Worm (Caenorhabditis elegans) whole organism, young adult: ENCODE results near the gene irld-32.
A peak's percentile ranks its signal among the peaks of the same experiment; 100 is the strongest.
"Not testable (repeated sequence)": the region's sequence is repeated elsewhere in the genome, so short reads cannot be mapped to it uniquely, and the experiment has no call there.

Experiments
- B0019.2 ChIP-seq: fragments of 200-800 bp; sonication (Bioruptor generic); conservative IDR thresholded peaks from 2 replicates; pipeline ENCODE4 v1.3.6; 2022; ENCODE audit warnings: missing genetic modification reagents, missing genetic modification characterization, missing compliant biosample characterization
- B0035.1 ChIP-seq: sonication (generic microtip); optimal IDR thresholded peaks from 2 replicates; lab custom pipeline; 2016; ENCODE audit warnings: missing genetic modification characterization, mild to moderate bottlenecking, missing compliant biosample characterization, missing genotype, missing genetic modification reagents
- F37B4.10 ChIP-seq: fragments of 200-800 bp; sonication (Bioruptor generic); IDR thresholded peaks from 2 replicates; pipeline ENCODE4 v1.3.6; 2022; ENCODE audit warnings: missing genetic modification characterization, missing compliant biosample characterization
- F52B5.7 ChIP-seq: sonication (generic microtip); optimal IDR thresholded peaks from 2 replicates; lab custom pipeline; 2016; ENCODE audit warnings: mild to moderate bottlenecking, missing genetic modification characterization, missing compliant biosample characterization
- akir-1 ChIP-seq: fragments of 200-800 bp; sonication (Bioruptor generic); optimal IDR thresholded peaks from 2 replicates; lab custom pipeline; 2018; ENCODE audit warnings: mild to moderate bottlenecking, missing genetic modification characterization, moderate library complexity, missing compliant biosample characterization
- atf-7 ChIP-seq: sonication (generic microtip); optimal IDR thresholded peaks from 2 replicates; lab custom pipeline; 2017; ENCODE audit warnings: mild to moderate bottlenecking, missing genetic modification characterization, missing compliant biosample characterization
- bed-1 ChIP-seq: fragments of 200-800 bp; sonication (Bioruptor generic); IDR thresholded peaks from 2 replicates; pipeline ENCODE4 v1.3.6; 2022; ENCODE audit warnings: missing genetic modification reagents, missing genetic modification characterization, missing compliant biosample characterization
- bed-2 ChIP-seq: fragments of 200-800 bp; sonication (Bioruptor generic); IDR thresholded peaks from 2 replicates; pipeline ENCODE4 v1.3.6; 2022; ENCODE audit warnings: missing genetic modification reagents, missing genetic modification characterization, missing compliant biosample characterization
- cebp-1 ChIP-seq, 2 experiments: fragments of 200-800 bp in 1 of 2; sonication (Bioruptor generic) in 1 of 2; sonication (generic microtip) in 1 of 2; IDR thresholded peaks in 1 of 2; optimal IDR thresholded peaks in 1 of 2; 2 replicates each; pipeline versions ENCODE4 v1.3.6 to Lab custom; 2017 to 2022; ENCODE audit warnings: missing compliant biosample characterization in 2 of 2, missing genetic modification characterization in 2 of 2, mild to moderate bottlenecking in 1 of 2, missing genetic modification reagents in 1 of 2, moderate library complexity in 1 of 2
- chd-7 ChIP-seq: sonication (generic microtip); optimal IDR thresholded peaks from 2 replicates; lab custom pipeline; 2016; ENCODE audit warnings: mild to moderate bottlenecking, missing genetic modification characterization, moderate library complexity, missing compliant biosample characterization
- dox-1 ChIP-seq: fragments of 200-800 bp; sonication (Bioruptor generic); IDR thresholded peaks from 2 replicates; pipeline ENCODE4 v1.3.6; 2022; ENCODE audit warnings: missing genetic modification reagents, missing genetic modification characterization, missing compliant biosample characterization
- gei-17 ChIP-seq: fragments of 200-800 bp; sonication (Bioruptor generic); optimal IDR thresholded peaks from 2 replicates; lab custom pipeline; 2018; ENCODE audit warnings: mild to moderate bottlenecking, missing genetic modification characterization, missing compliant biosample characterization
- hlh-12 ChIP-seq: sonication (generic microtip); optimal IDR thresholded peaks from 2 replicates; lab custom pipeline; 2016; ENCODE audit warnings: missing genetic modification characterization, missing compliant biosample characterization
- hrde-1 ChIP-seq: sonication (generic microtip); optimal IDR thresholded peaks from 2 replicates; lab custom pipeline; 2016; ENCODE audit warnings: missing genetic modification characterization, mild to moderate bottlenecking, missing compliant biosample characterization, moderate library complexity, missing genotype, missing genetic modification reagents, borderline replicate concordance
- lsl-1 ChIP-seq: fragments of 200-800 bp; sonication (Bioruptor generic); optimal IDR thresholded peaks from 2 replicates; lab custom pipeline; 2018; ENCODE audit warnings: mild to moderate bottlenecking, missing genetic modification characterization, moderate library complexity, missing compliant biosample characterization
- madf-6 ChIP-seq: fragments of 200-800 bp; sonication (Bioruptor generic); IDR thresholded peaks from 2 replicates; pipeline ENCODE4 v1.3.6; 2022; ENCODE audit warnings: missing genetic modification reagents, missing genetic modification characterization, missing compliant biosample characterization
- madf-8 ChIP-seq: fragments of 200-800 bp; sonication (Bioruptor generic); conservative IDR thresholded peaks from 2 replicates; pipeline ENCODE4 v1.3.6; 2022; ENCODE audit warnings: missing genetic modification reagents, missing genetic modification characterization, missing compliant biosample characterization
- mcd-1 ChIP-seq: fragments of 200-800 bp; sonication (Bioruptor generic); IDR thresholded peaks from 2 replicates; pipeline ENCODE4 v1.3.6; 2022; ENCODE audit warnings: missing genetic modification reagents, missing genetic modification characterization, missing compliant biosample characterization
- mel-28 ChIP-seq: sonication (generic microtip); optimal IDR thresholded peaks from 2 replicates; lab custom pipeline; 2016; ENCODE audit warnings: borderline replicate concordance, mild to moderate bottlenecking, missing genetic modification characterization, missing compliant biosample characterization
- mxl-1 ChIP-seq: sonication (generic microtip); optimal IDR thresholded peaks from 2 replicates; lab custom pipeline; 2016; ENCODE audit warnings: missing genetic modification characterization, missing compliant biosample characterization
- nhr-120 ChIP-seq: fragments of 200-800 bp; sonication (Bioruptor generic); IDR thresholded peaks from 2 replicates; pipeline ENCODE4 v1.3.6; 2022; ENCODE audit warnings: missing genetic modification characterization, missing compliant biosample characterization
- nhr-179 ChIP-seq: sonication (generic microtip); optimal IDR thresholded peaks from 2 replicates; lab custom pipeline; 2016; ENCODE audit warnings: mild to moderate bottlenecking, missing genetic modification characterization, missing compliant biosample characterization
- nhr-80 ChIP-seq: sonication (generic microtip); optimal IDR thresholded peaks from 2 replicates; lab custom pipeline; 2016; ENCODE audit warnings: missing genetic modification characterization, missing compliant biosample characterization
- pbrm-1 ChIP-seq: fragments of 200-800 bp; sonication (Bioruptor generic); IDR thresholded peaks from 2 replicates; pipeline ENCODE4 v1.3.6; 2022; ENCODE audit warnings: missing genetic modification reagents, missing genetic modification characterization, missing compliant biosample characterization
- repo-1 ChIP-seq: sonication (generic microtip); optimal IDR thresholded peaks from 2 replicates; lab custom pipeline; 2017; ENCODE audit warnings: mild to moderate bottlenecking, missing genetic modification characterization, missing compliant biosample characterization
- sea-2 ChIP-seq: fragments of 200-800 bp; sonication (Bioruptor generic); IDR thresholded peaks from 2 replicates; pipeline ENCODE4 v1.3.6; 2022; ENCODE audit warnings: missing genetic modification characterization, missing compliant biosample characterization
- snpc-3.4 ChIP-seq: sonication (generic microtip); optimal IDR thresholded peaks from 2 replicates; lab custom pipeline; 2017; ENCODE audit warnings: missing genetic modification characterization, mild to moderate bottlenecking, missing compliant biosample characterization, antibody characterized with exemption, moderate library complexity, missing genotype, missing genetic modification reagents
- sptf-2 ChIP-seq: fragments of 200-800 bp; sonication (Bioruptor generic); optimal IDR thresholded peaks from 2 replicates; lab custom pipeline; 2018; ENCODE audit warnings: mild to moderate bottlenecking, missing genetic modification characterization, missing compliant biosample characterization
- zim-3 ChIP-seq: sonication (generic microtip); optimal IDR thresholded peaks from 2 replicates; lab custom pipeline; 2017; ENCODE audit warnings: mild to moderate bottlenecking, missing genetic modification characterization, moderate library complexity, missing compliant biosample characterization
- ztf-22 ChIP-seq: fragments of 200-800 bp; sonication (Bioruptor generic); optimal IDR thresholded peaks from 2 replicates; lab custom pipeline; 2018; ENCODE audit warnings: mild to moderate bottlenecking, missing genetic modification characterization, moderate library complexity, missing compliant biosample characterization

Gene irld-32

DNA sequence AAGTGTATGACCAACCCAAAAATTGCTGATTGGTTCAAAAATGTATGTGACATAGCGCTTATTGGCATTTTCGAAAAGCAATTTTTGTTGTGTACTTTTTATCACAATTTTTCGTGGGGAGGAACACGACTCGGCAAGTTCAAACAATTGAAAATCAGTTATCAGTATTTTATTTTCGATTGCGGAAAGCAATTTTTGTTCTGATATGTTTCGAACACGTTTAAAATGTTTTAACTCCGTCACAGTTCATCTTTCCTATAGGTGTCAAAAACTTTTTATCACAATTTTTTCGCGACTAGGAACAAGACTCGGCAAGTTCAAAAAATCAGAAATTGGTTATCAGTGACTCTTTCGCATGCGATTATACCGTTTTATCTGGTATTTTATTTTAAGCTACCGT is 23.5 kb upstream of the irld-32 start (continued):
- peak; percentile 82 for TF ChIP-seq atf-7 (tag; lab: Kevin White, UChicago)
- TF ChIP-seq mcd-1 (GFP tag; lab: Robert Waterston, UW): no peak
- TF ChIP-seq, all 124 proteins: peak for 13

- not testable (repeated sequence) for TF ChIP-seq mxl-1; madf-6 (GFP tag; lab: Robert Waterston, UW); pbrm-1
Observed at ce11 chrV:2321001-2321400, 10.7 kb upstream of the irld-32 start, which contains the start of gene Y19D10B.6. Gene Y19D10B.6, minus strand, starts transcription at chrV:2321101.

DNA sequence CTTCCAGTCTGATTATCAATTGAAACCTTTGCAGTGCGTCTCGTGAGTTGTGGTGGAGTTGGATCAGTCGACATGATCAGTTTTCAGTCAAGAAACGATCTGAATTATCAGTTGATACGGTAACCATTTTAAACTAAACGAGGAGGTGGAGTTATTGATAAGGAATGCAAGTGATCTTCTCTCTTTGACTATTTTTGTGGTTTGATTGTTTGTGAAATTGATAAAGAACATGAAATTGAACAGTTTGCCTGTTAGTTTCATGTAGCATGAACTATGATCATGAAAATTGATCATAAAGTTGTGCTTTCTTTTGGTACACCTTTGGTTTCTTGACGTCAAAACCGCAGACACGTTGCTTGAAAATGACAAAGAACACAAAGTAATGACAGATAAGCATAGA is 9.2 kb upstream of the irld-32 start, which contains the start of gene pud-1.2:
Gene pud-1.2 (minus strand): TSS at position 101 of the 400 bp plus-strand sequence.
- TF ChIP-seq lsl-1; ztf-22 (GFP tag; lab: Kevin White, UChicago); mxl-1: not testable (repeated sequence)

- TF ChIP-seq B0035.1 (tag; lab: Kevin White, UChicago) (no peak), nhr-120 (no peak), dox-1 (GFP tag; lab: Robert Waterston, UW) (0 out of 2 replicates have a peak, but pooled peaks have one; percentile 12), chd-7 (tag; lab: Kevin White, UChicago) (no peak), sea-2 (GFP tag; lab: Robert Waterston, UW) (no peak), nhr-80 (tag; lab: Kevin White, UChicago) (peak; percentile 85)
- TF ChIP-seq, all 124 proteins: peak for 2
Observed at ce11 chrV:2324260-2324659, 7.5 kb upstream of the irld-32 start.

DNA sequence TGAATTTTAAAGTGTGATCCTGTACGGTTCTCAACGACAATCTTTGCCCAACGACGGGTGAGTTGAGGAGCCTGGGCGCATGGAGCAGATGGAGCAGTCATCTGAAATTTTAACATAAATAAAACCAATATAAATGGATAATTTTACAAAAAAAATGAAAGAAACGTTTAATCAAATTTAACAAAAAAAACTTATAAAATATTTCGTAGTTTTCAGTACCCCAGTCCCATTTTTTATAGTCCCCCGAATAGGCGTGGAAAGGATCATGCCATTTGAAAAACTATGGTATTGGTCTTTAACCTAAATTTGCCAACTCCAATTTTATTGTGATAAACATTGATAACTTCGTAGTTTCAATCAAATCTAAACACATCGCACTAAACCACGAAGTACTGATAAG is 6.7 kb upstream of the irld-32 start, which contains the start of gene pud-3:
Gene pud-3 (minus strand): TSS at position 101 of the 400 bp plus-strand sequence.
- TF ChIP-seq dox-1 (GFP tag; lab: Robert Waterston, UW) (no peak), pbrm-1 (no peak)
- TF ChIP-seq, all 124 proteins: peak for 0

ce11 chrV:2326378-2326777 is 5.3 kb upstream of the irld-32 start, which contains the start of gene pud-4:
Gene pud-4, plus strand, starts transcription at chrV:2326678.
- TF ChIP-seq nhr-179 (tag; lab: Kevin White, UChicago): no peak
- no peak for TF ChIP-seq bed-1 (GFP tag; lab: Robert Waterston, UW)
- TF ChIP-seq B0035.1 (tag; lab: Kevin White, UChicago): no peak
- TF ChIP-seq F37B4.10 (GFP tag; lab: Robert Waterston, UW): no peak
- TF ChIP-seq gei-17 (GFP tag; lab: Kevin White, UChicago): no peak
- TF ChIP-seq hlh-12: no peak
- TF ChIP-seq cebp-1 (GFP tag; IDR thresholded peaks at IDR 0.05; lab: Robert Waterston, UW): no peak
- TF ChIP-seq cebp-1 (tag; optimal IDR thresholded peaks at IDR 0.05; lab: Kevin White, UChicago): no peak
- no peak for TF ChIP-seq snpc-3.4 (tag; lab: Kevin White, UChicago)
- no peak for TF ChIP-seq nhr-80 (tag; lab: Kevin White, UChicago)
- no peak for TF ChIP-seq B0019.2 (GFP tag; lab: Robert Waterston, UW)
- no peak for TF ChIP-seq madf-8 (GFP tag; lab: Robert Waterston, UW)
- TF ChIP-seq repo-1 (tag; lab: Kevin White, UChicago): no peak
- no peak for TF ChIP-seq mel-28 (tag; lab: Kevin White, UChicago)
- TF ChIP-seq akir-1 (GFP tag; lab: Kevin White, UChicago): no peak
- no peak for TF ChIP-seq lsl-1
- TF ChIP-seq F52B5.7: no peak
- no peak for TF ChIP-seq bed-2
- TF ChIP-seq zim-3 (tag; lab: Kevin White, UChicago): no peak
- no peak for TF ChIP-seq hrde-1 (tag; lab: Kevin White, UChicago)
- TF ChIP-seq sptf-2 (GFP tag; lab: Kevin White, UChicago): no peak
